Worm (Caenorhabditis elegans) whole organism, L4 larva: Measurements from ENCODE around the gene srz-59.

Source experiments
- F44E2.7 ChIP-seq: fragments of 200-800 bp; sonication (Bioruptor generic); IDR thresholded peaks from 2 replicates; pipeline ENCODE4 v2.1.2; 2022; ENCODE audit warnings: missing genetic modification characterization, missing compliant biosample characterization
- T20F7.1 ChIP-seq: fragments of 200-800 bp; sonication (Bioruptor generic); optimal IDR thresholded peaks from 2 replicates; lab custom pipeline; 2018; ENCODE audit warnings: mild to moderate bottlenecking, missing genetic modification characterization, missing compliant biosample characterization
- Y48G9A.11 ChIP-seq: fragments of 200-800 bp; sonication (Bioruptor generic); IDR thresholded peaks from 2 replicates; pipeline ENCODE4 v1.3.6; 2022; ENCODE audit warnings: missing genetic modification reagents, missing genetic modification characterization, missing compliant biosample characterization
- ZK546.5 ChIP-seq, 2 experiments: sonication (generic microtip); optimal IDR thresholded peaks; 2 replicates each; lab custom pipeline; 2017; ENCODE audit warnings: missing biosample characterization in 2 of 2, missing genetic modification characterization in 2 of 2
- aha-1 ChIP-seq: fragments of 150-350 bp; peaks from one replicate; lab custom pipeline; 2014; ENCODE audit warnings: missing biosample characterization, missing genetic modification characterization
- ceh-82 ChIP-seq: sonication (generic microtip); optimal IDR thresholded peaks from 2 replicates; lab custom pipeline; 2017; ENCODE audit warnings: missing biosample characterization, missing genetic modification characterization
- ces-1 ChIP-seq: fragments of 150-350 bp; sonication (generic microtip); optimal IDR thresholded peaks from 4 replicates; lab custom pipeline; 2014; ENCODE audit warnings: missing biosample characterization, missing genetic modification reagents, missing genetic modification characterization
- cey-2 ChIP-seq: sonication (generic microtip); optimal IDR thresholded peaks from 3 replicates; lab custom pipeline; 2017; ENCODE audit warnings: missing genetic modification characterization, mild to moderate bottlenecking, missing compliant biosample characterization, antibody characterized with exemption, borderline replicate concordance; ENCODE audit not compliant: insufficient read depth
- ctbp-1 ChIP-seq: fragments of 200-800 bp; sonication (Bioruptor generic); IDR thresholded peaks from 2 replicates; pipeline ENCODE4 v1.3.6; 2022; ENCODE audit warnings: missing genetic modification reagents, missing genetic modification characterization, missing compliant biosample characterization
- daf-12 ChIP-seq: fragments of 150-350 bp; optimal IDR thresholded peaks from 2 replicates; lab custom pipeline; 2014; ENCODE audit warnings: missing biosample characterization, missing genetic modification reagents, missing genetic modification characterization
- daf-16 ChIP-seq, 3 experiments: sonication (generic microtip); optimal IDR thresholded peaks; 2 replicates each; lab custom pipeline; 2016 to 2017; ENCODE audit warnings: missing genetic modification characterization in 3 of 3, missing genetic modification reagents in 3 of 3, mild to moderate bottlenecking in 2 of 3, missing compliant biosample characterization in 2 of 3, missing biosample characterization in 1 of 3, moderate library complexity in 1 of 3
- dpl-1 ChIP-seq: fragments of 150-350 bp; optimal IDR thresholded peaks from 2 replicates; lab custom pipeline; 2014; ENCODE audit warnings: missing biosample characterization, missing genetic modification reagents, missing genetic modification characterization
- duxl-1 ChIP-seq: sonication (generic microtip); optimal IDR thresholded peaks from 2 replicates; lab custom pipeline; 2016; ENCODE audit warnings: mild to moderate bottlenecking, missing genetic modification characterization, moderate library complexity, missing compliant biosample characterization; ENCODE audit not compliant: poor library complexity
- dve-1 ChIP-seq: sonication (generic microtip); optimal IDR thresholded peaks from 2 replicates; lab custom pipeline; 2017; ENCODE audit warnings: antibody characterized with exemption, mild to moderate bottlenecking, missing genetic modification characterization, missing compliant biosample characterization; ENCODE audit not compliant: insufficient read depth
- egl-27 ChIP-seq: sonication (generic microtip); optimal IDR thresholded peaks from 3 replicates; lab custom pipeline; 2017; ENCODE audit warnings: missing biosample characterization, missing genetic modification reagents, missing genetic modification characterization
- gei-8 ChIP-seq: fragments of 200-800 bp; sonication (Bioruptor generic); optimal IDR thresholded peaks from 2 replicates; lab custom pipeline; 2018; ENCODE audit warnings: mild to moderate bottlenecking, missing genetic modification characterization, missing compliant biosample characterization
- hif-1 ChIP-seq, 2 experiments: sonication (generic microtip); optimal IDR thresholded peaks; 2 replicates each; lab custom pipeline; 2016 to 2017; ENCODE audit warnings: missing compliant biosample characterization in 2 of 2, missing genetic modification characterization in 2 of 2, missing genetic modification reagents in 2 of 2, missing genotype in 2 of 2, mild to moderate bottlenecking in 1 of 2
- hlh-11 ChIP-seq: fragments of 200-800 bp; sonication (Bioruptor generic); optimal IDR thresholded peaks from 2 replicates; lab custom pipeline; 2018; ENCODE audit warnings: mild to moderate bottlenecking, missing genetic modification characterization, missing compliant biosample characterization
- hlh-30 ChIP-seq: sonication (generic microtip); optimal IDR thresholded peaks from 2 replicates; lab custom pipeline; 2017; ENCODE audit warnings: antibody characterized with exemption, mild to moderate bottlenecking, missing genetic modification characterization, missing compliant biosample characterization; ENCODE audit not compliant: insufficient read depth
- lim-7 ChIP-seq: fragments of 200-800 bp; sonication (Bioruptor generic); IDR thresholded peaks from 2 replicates; pipeline ENCODE4 v1.3.6; 2022; ENCODE audit warnings: missing genetic modification characterization, missing compliant biosample characterization
- lin-38 ChIP-seq: fragments of 200-800 bp; sonication (Bioruptor generic); IDR thresholded peaks from 2 replicates; pipeline ENCODE4 v1.3.6; 2022; ENCODE audit warnings: missing genetic modification reagents, missing genetic modification characterization, missing compliant biosample characterization
- lsy-2 ChIP-seq, 2 experiments: fragments of 150-350 bp in 1 of 2; sonication (generic microtip) in 1 of 2; optimal IDR thresholded peaks; 2 replicates each; lab custom pipeline; 2014 to 2017; ENCODE audit warnings: missing biosample characterization in 2 of 2, missing genetic modification characterization in 2 of 2
- madf-9 ChIP-seq: fragments of 200-800 bp; sonication (Bioruptor generic); conservative IDR thresholded peaks from 2 replicates; pipeline ENCODE4 v1.3.6; 2022; ENCODE audit warnings: missing genetic modification reagents, missing genetic modification characterization, missing compliant biosample characterization
- mxl-3 ChIP-seq: fragments of 200-800 bp; sonication (Bioruptor generic); optimal IDR thresholded peaks from 2 replicates; lab custom pipeline; 2018; ENCODE audit warnings: mild to moderate bottlenecking, missing genetic modification characterization, missing compliant biosample characterization
- nhr-11 ChIP-seq: fragments of 150-350 bp; optimal IDR thresholded peaks from 2 replicates; lab custom pipeline; 2014; ENCODE audit warnings: missing biosample characterization, missing genetic modification characterization
- nhr-28 ChIP-seq: fragments of 150-350 bp; optimal IDR thresholded peaks from 2 replicates; lab custom pipeline; 2014; ENCODE audit warnings: missing biosample characterization, missing genetic modification characterization
- nhr-42 ChIP-seq: fragments of 200-800 bp; sonication (Bioruptor generic); IDR thresholded peaks from 2 replicates; pipeline ENCODE4 v1.3.6; 2022; ENCODE audit warnings: missing genetic modification characterization, missing compliant biosample characterization
- nhr-6 ChIP-seq: fragments of 150-350 bp; optimal IDR thresholded peaks from 2 replicates; lab custom pipeline; 2014; ENCODE audit warnings: missing biosample characterization, missing genetic modification characterization
- nhr-77 ChIP-seq: fragments of 150-350 bp; optimal IDR thresholded peaks from 2 replicates; lab custom pipeline; 2014; ENCODE audit warnings: missing biosample characterization, missing genetic modification characterization
- pha-4 ChIP-seq, 2 experiments: fragments of 150-350 bp in 1 of 2; fragments of 200-800 bp in 1 of 2; sonication (Bioruptor generic) in 1 of 2; IDR thresholded peaks in 1 of 2; optimal IDR thresholded peaks in 1 of 2; 2 replicates each; pipeline versions ENCODE4 v1.3.6 to Lab custom; 2014 to 2022; ENCODE audit warnings: missing genetic modification characterization in 2 of 2, missing genetic modification reagents in 2 of 2, missing biosample characterization in 1 of 2, missing compliant biosample characterization in 1 of 2
- php-3 ChIP-seq: fragments of 200-800 bp; sonication (Bioruptor generic); IDR thresholded peaks from 2 replicates; pipeline ENCODE4 v1.3.6; 2022; ENCODE audit warnings: missing genetic modification reagents, missing genetic modification characterization, missing compliant biosample characterization
- pqm-1 ChIP-seq: sonication (generic microtip); optimal IDR thresholded peaks from 2 replicates; lab custom pipeline; 2017; ENCODE audit warnings: missing biosample characterization, missing genetic modification characterization
- rbr-2 ChIP-seq: sonication (generic microtip); optimal IDR thresholded peaks from 2 replicates; lab custom pipeline; 2016; ENCODE audit warnings: missing genotype, missing genetic modification characterization, missing compliant biosample characterization
- set-16 ChIP-seq: fragments of 200-800 bp; sonication (Bioruptor generic); IDR thresholded peaks from 2 replicates; pipeline ENCODE4 v1.3.6; 2022; ENCODE audit warnings: missing genetic modification reagents, missing genetic modification characterization, missing compliant biosample characterization
- skn-1 ChIP-seq: fragments of 150-350 bp; optimal IDR thresholded peaks from 2 replicates; lab custom pipeline; 2014; ENCODE audit warnings: missing biosample characterization, missing genetic modification characterization
- snpc-4 ChIP-seq: fragments of 150-350 bp; optimal IDR thresholded peaks from 2 replicates; lab custom pipeline; 2014; ENCODE audit warnings: missing biosample characterization, missing genetic modification characterization
- spr-1 ChIP-seq: sonication (generic microtip); optimal IDR thresholded peaks from 2 replicates; lab custom pipeline; 2016; ENCODE audit warnings: mild to moderate bottlenecking, missing genetic modification characterization, missing compliant biosample characterization
- unc-62 ChIP-seq, 3 experiments: fragments of 150-350 bp in 1 of 3; sonication (generic microtip); optimal IDR thresholded peaks in 2 of 3; peaks in 1 of 3; 1 replicate in 1 of 3; 2 replicates in 2 of 3; lab custom pipeline; 2014 to 2017; ENCODE audit warnings: missing biosample characterization in 3 of 3, missing genetic modification characterization in 3 of 3, missing genetic modification reagents in 3 of 3, missing genotype in 1 of 3
- ztf-7 ChIP-seq: fragments of 150-350 bp; optimal IDR thresholded peaks from 2 replicates; lab custom pipeline; 2014; ENCODE audit warnings: missing biosample characterization, missing genetic modification characterization

The srz-59 gene

ce11 chrIV:14091242-14091641 lies 40.6 kb upstream of the srz-59 start, which contains the start of gene noah-2:
TSS of gene noah-2 (plus strand) at chrIV:14091254.
- TF ChIP-seq nhr-28 (tag; lab: Kevin White, UChicago) (peak; percentile 4), T20F7.1 (GFP tag; lab: Kevin White, UChicago) (no peak), mxl-3 (GFP tag; lab: Kevin White, UChicago) (peak; percentile 20), hlh-30 (tag; lab: Kevin White, UChicago) (peak; percentile 10), hlh-11 (tag; lab: Kevin White, UChicago) (peak; percentile 6)

ce11 chrIV:14098540-14099098 lies 33.3 kb upstream of the srz-59 start:
- TF ChIP-seq ctbp-1 (GFP tag; lab: Robert Waterston, UW) (no peak), egl-27 (tag; lab: Kevin White, UChicago) (no peak), ztf-7 (no peak), ceh-82 (tag; lab: Kevin White, UChicago) (no peak), unc-62 (GFP tag; optimal IDR thresholded peaks at IDR 0.05 in 1 of 2; lab: Kevin White, UChicago) (peak in 1 of 2 experiments; percentile 23), unc-62 (tag; optimal IDR thresholded peaks at IDR 0.05; lab: Kevin White, UChicago) (no peak), duxl-1 (no peak), pha-4 (GFP tag; IDR thresholded peaks at IDR 0.05; lab: Robert Waterston, UW) (peak; percentile 62; the same call in 1 of the 2 replicates), pha-4 (tag; optimal IDR thresholded peaks at IDR 0.05; lab: Kevin White, UChicago) (no peak), set-16 (peak; percentile 99), Y48G9A.11 (no peak), rbr-2 (peak; percentile 28), pqm-1 (tag; lab: Kevin White, UChicago) (no peak), skn-1 (tag; lab: Kevin White, UChicago) (no peak), php-3 (0 out of 2 replicates have a peak, but pooled peaks have one; percentile 33), gei-8 (no peak), mxl-3 (GFP tag; lab: Kevin White, UChicago) (no peak), hif-1 (tag; optimal IDR thresholded peaks at IDR 0.05; lab: Kevin White, UChicago) (no peak), lin-38 (GFP tag; lab: Robert Waterston, UW) (peak; percentile 30; the same call in 1 of the 2 replicates), aha-1 (tag; lab: Kevin White, UChicago) (no peak), F44E2.7 (GFP tag; lab: Robert Waterston, UW) (no peak)

- TF ChIP-seq lsy-2 (tag; optimal IDR thresholded peaks at IDR 0.05; lab: Kevin White, UChicago), result no peak
- no peak for TF ChIP-seq madf-9 (GFP tag; lab: Robert Waterston, UW)
- TF ChIP-seq ces-1 (GFP tag; lab: Kevin White, UChicago), result no peak
- TF ChIP-seq snpc-4 (tag; lab: Kevin White, UChicago), result no peak
- no peak for TF ChIP-seq nhr-42 (GFP tag; lab: Robert Waterston, UW)
- TF ChIP-seq ZK546.5 (tag; optimal IDR thresholded peaks at IDR 0.05; lab: Kevin White, UChicago), result no peak
- TF ChIP-seq lim-7 (GFP tag; lab: Robert Waterston, UW), result no peak
- no peak for TF ChIP-seq cey-2 (tag; lab: Kevin White, UChicago)
Measured at ce11 chrIV:14099256-14099655, 32.6 kb upstream of the srz-59 start, which contains the start of gene col-133. TSS of gene col-133 (minus strand) at chrIV:14099356.

ce11 chrIV:14103054-14103453 lies 28.8 kb upstream of the srz-59 start, which contains the start of gene F52B11.5:
TSS of gene F52B11.5 (minus strand) at chrIV:14103231.
- peak; percentile 43; the same call in 1 of the 2 replicates for TF ChIP-seq lin-38 (GFP tag; lab: Robert Waterston, UW)
- no peak for TF ChIP-seq daf-12 (tag; lab: Kevin White, UChicago)
- TF ChIP-seq dpl-1 (GFP tag; lab: Kevin White, UChicago), result peak; percentile 26
- peak; percentile 52 for TF ChIP-seq nhr-6 (tag; lab: Kevin White, UChicago)
- TF ChIP-seq duxl-1, result no peak
- TF ChIP-seq nhr-11 (tag; lab: Kevin White, UChicago), result no peak
- peak; percentile 28 for TF ChIP-seq nhr-28 (tag; lab: Kevin White, UChicago)
- TF ChIP-seq php-3, result 0 out of 2 replicates have a peak, but pooled peaks have one; percentile 24
- TF ChIP-seq dve-1 (tag; lab: Kevin White, UChicago), result peak; percentile 39
- no peak for TF ChIP-seq spr-1
- TF ChIP-seq pqm-1 (tag; lab: Kevin White, UChicago), result peak; percentile 37
- TF ChIP-seq pha-4 (GFP tag; IDR thresholded peaks at IDR 0.05; lab: Robert Waterston, UW), result no peak
- no peak for TF ChIP-seq pha-4 (tag; optimal IDR thresholded peaks at IDR 0.05; lab: Kevin White, UChicago)
- TF ChIP-seq daf-16 (GFP tag; optimal IDR thresholded peaks at IDR 0.05; lab: Kevin White, UChicago), result no peak
- TF ChIP-seq daf-16 (tag; optimal IDR thresholded peaks at IDR 0.05; lab: Kevin White, UChicago), result peak; percentile 74
- TF ChIP-seq nhr-77, result peak; percentile 39
- TF ChIP-seq, all 104 proteins: peak for 9
